Worm (Caenorhabditis elegans) whole organism, late embryonic: Measurements from ENCODE around the gene ZK1290.15.

Experiments
- K09A11.1 ChIP-seq: sonication (generic microtip); optimal IDR thresholded peaks from 2 replicates; lab custom pipeline; 2017; ENCODE audit warnings: antibody characterized with exemption, mild to moderate bottlenecking, missing genetic modification characterization, missing compliant biosample characterization; ENCODE audit not compliant: insufficient read depth
- ceh-34 ChIP-seq: sonication (generic microtip); optimal IDR thresholded peaks from 2 replicates; lab custom pipeline; 2016; ENCODE audit warnings: mild to moderate bottlenecking, missing genetic modification characterization, missing compliant biosample characterization
- ceh-6 ChIP-seq: fragments of 200-800 bp; sonication (Bioruptor generic); optimal IDR thresholded peaks from 2 replicates; lab custom pipeline; 2018; ENCODE audit warnings: mild to moderate bottlenecking, missing genetic modification characterization, missing compliant biosample characterization
- dve-1 ChIP-seq: sonication (generic microtip); optimal IDR thresholded peaks from 2 replicates; lab custom pipeline; 2017; ENCODE audit warnings: antibody characterized with exemption, mild to moderate bottlenecking, missing genetic modification characterization, missing compliant biosample characterization
- elt-2 ChIP-seq: sonication (generic microtip); optimal IDR thresholded peaks from 2 replicates; lab custom pipeline; 2016; ENCODE audit warnings: missing genetic modification reagents, missing genetic modification characterization, missing compliant biosample characterization
- elt-4 ChIP-seq: sonication (generic microtip); optimal IDR thresholded peaks from 2 replicates; lab custom pipeline; 2016; ENCODE audit warnings: missing genetic modification characterization, missing compliant biosample characterization
- fkh-10 ChIP-seq: fragments of 150-350 bp; optimal IDR thresholded peaks from 2 replicates; lab custom pipeline; 2014; ENCODE audit warnings: missing biosample characterization, missing genetic modification reagents, missing genetic modification characterization
- hlh-30 ChIP-seq: sonication (generic microtip); optimal IDR thresholded peaks from 2 replicates; lab custom pipeline; 2017; ENCODE audit warnings: antibody characterized with exemption, missing genetic modification characterization, missing compliant biosample characterization; ENCODE audit not compliant: insufficient read depth
- nfya-1 ChIP-seq: sonication (generic microtip); optimal IDR thresholded peaks from 2 replicates; lab custom pipeline; 2017; ENCODE audit warnings: missing genetic modification characterization, mild to moderate bottlenecking, missing compliant biosample characterization, antibody characterized with exemption, moderate library complexity
- nhr-232 ChIP-seq: sonication (generic microtip); optimal IDR thresholded peaks from 2 replicates; lab custom pipeline; 2016; ENCODE audit warnings: missing genetic modification characterization, missing compliant biosample characterization
- pag-3 ChIP-seq: sonication (generic microtip); optimal IDR thresholded peaks from 2 replicates; lab custom pipeline; 2016; ENCODE audit warnings: missing compliant biosample characterization, missing genetic modification characterization, borderline replicate concordance
- pha-4 ChIP-seq: fragments of 150-350 bp; optimal IDR thresholded peaks from 2 replicates; lab custom pipeline; 2018; ENCODE audit warnings: missing biosample characterization, missing genetic modification reagents, missing genetic modification characterization
- ref-2 ChIP-seq: sonication (generic microtip); optimal IDR thresholded peaks from 2 replicates; lab custom pipeline; 2016; ENCODE audit warnings: missing genetic modification characterization, missing compliant biosample characterization
- tbx-2 ChIP-seq: sonication (generic microtip); optimal IDR thresholded peaks from 2 replicates; lab custom pipeline; 2016; ENCODE audit warnings: missing genetic modification characterization, missing compliant biosample characterization

ce11 chrII:7570820-7571219 lies 47.4 kb downstream of the ZK1290.15 start:
- TF ChIP-seq nhr-232 (tag; lab: Kevin White, UChicago) = no peak
- TF ChIP-seq nfya-1 (tag; lab: Kevin White, UChicago) = no peak
- TF ChIP-seq elt-2 = no peak
- no peak for TF ChIP-seq hlh-30 (tag; lab: Kevin White, UChicago)
- TF ChIP-seq ref-2 = no peak
- no peak for TF ChIP-seq elt-4 (tag; lab: Kevin White, UChicago)
- no peak for TF ChIP-seq fkh-10 (GFP tag; lab: Kevin White, UChicago)
- TF ChIP-seq K09A11.1 (tag; lab: Kevin White, UChicago) = no peak
- no peak for TF ChIP-seq tbx-2 (tag; lab: Kevin White, UChicago)
- no peak for TF ChIP-seq ceh-34
- no peak for TF ChIP-seq dve-1 (tag; lab: Kevin White, UChicago)
- TF ChIP-seq pha-4 (tag; lab: Kevin White, UChicago) = no peak
- no peak for TF ChIP-seq ceh-6
- no peak for TF ChIP-seq pag-3 (tag; lab: Kevin White, UChicago)
